Worm (Caenorhabditis elegans) whole organism, late embryonic: ENCODE measurements around the gene C44B7.5.

Experiments used
- K02D7.2 ChIP-seq: sonication (generic microtip); optimal IDR thresholded peaks from 2 replicates; lab custom pipeline; 2017; ENCODE audit warnings: mild to moderate bottlenecking, missing genetic modification characterization, missing compliant biosample characterization
- K09A11.1 ChIP-seq: sonication (generic microtip); optimal IDR thresholded peaks from 2 replicates; lab custom pipeline; 2017; ENCODE audit warnings: antibody characterized with exemption, mild to moderate bottlenecking, missing genetic modification characterization, missing compliant biosample characterization; ENCODE audit not compliant: insufficient read depth
- Y22D7AL.16 ChIP-seq: sonication (generic microtip); optimal IDR thresholded peaks from 2 replicates; lab custom pipeline; 2016; ENCODE audit warnings: missing genetic modification characterization, missing compliant biosample characterization
- ama-1 ChIP-seq: fragments of 150-350 bp; optimal IDR thresholded peaks from 2 replicates; lab custom pipeline; 2014
- ceh-14 ChIP-seq: sonication (generic microtip); optimal IDR thresholded peaks from 2 replicates; lab custom pipeline; 2016; ENCODE audit warnings: missing genotype, missing genetic modification characterization, missing compliant biosample characterization
- ceh-18 ChIP-seq: sonication (generic microtip); optimal IDR thresholded peaks from 2 replicates; lab custom pipeline; 2016; ENCODE audit warnings: missing genetic modification characterization, missing compliant biosample characterization
- ceh-2 ChIP-seq: sonication (generic microtip); optimal IDR thresholded peaks from 2 replicates; lab custom pipeline; 2016; ENCODE audit warnings: missing genotype, missing genetic modification characterization, missing compliant biosample characterization
- ceh-22 ChIP-seq: sonication (generic microtip); optimal IDR thresholded peaks from 2 replicates; lab custom pipeline; 2017; ENCODE audit warnings: missing biosample characterization, missing genetic modification characterization
- ceh-24 ChIP-seq: sonication (generic microtip); optimal IDR thresholded peaks from 2 replicates; lab custom pipeline; 2016; ENCODE audit warnings: mild to moderate bottlenecking, missing genetic modification characterization, missing compliant biosample characterization
- ceh-31 ChIP-seq: sonication (generic microtip); optimal IDR thresholded peaks from 2 replicates; lab custom pipeline; 2016; ENCODE audit warnings: missing genetic modification characterization, missing compliant biosample characterization
- ceh-34 ChIP-seq: sonication (generic microtip); optimal IDR thresholded peaks from 2 replicates; lab custom pipeline; 2016; ENCODE audit warnings: mild to moderate bottlenecking, missing genetic modification characterization, missing compliant biosample characterization
- ceh-48 ChIP-seq: sonication (generic microtip); optimal IDR thresholded peaks from 2 replicates; lab custom pipeline; 2016; ENCODE audit warnings: missing genetic modification characterization, inconsistent platforms, missing compliant biosample characterization
- ceh-6 ChIP-seq: fragments of 200-800 bp; sonication (Bioruptor generic); optimal IDR thresholded peaks from 2 replicates; lab custom pipeline; 2018; ENCODE audit warnings: mild to moderate bottlenecking, missing genetic modification characterization, missing compliant biosample characterization
- ceh-9 ChIP-seq: sonication (generic microtip); optimal IDR thresholded peaks from 2 replicates; lab custom pipeline; 2016; ENCODE audit warnings: mild to moderate bottlenecking, missing genetic modification characterization, inconsistent platforms, missing compliant biosample characterization
- dve-1 ChIP-seq: sonication (generic microtip); optimal IDR thresholded peaks from 2 replicates; lab custom pipeline; 2017; ENCODE audit warnings: antibody characterized with exemption, mild to moderate bottlenecking, missing genetic modification characterization, missing compliant biosample characterization
- elt-2 ChIP-seq: sonication (generic microtip); optimal IDR thresholded peaks from 2 replicates; lab custom pipeline; 2016; ENCODE audit warnings: missing genetic modification reagents, missing genetic modification characterization, missing compliant biosample characterization
- elt-4 ChIP-seq: sonication (generic microtip); optimal IDR thresholded peaks from 2 replicates; lab custom pipeline; 2016; ENCODE audit warnings: missing genetic modification characterization, missing compliant biosample characterization
- ets-4 ChIP-seq: sonication (generic microtip); optimal IDR thresholded peaks from 2 replicates; lab custom pipeline; 2016; ENCODE audit warnings: missing genetic modification characterization, missing compliant biosample characterization
- fax-1 ChIP-seq: sonication (generic microtip); optimal IDR thresholded peaks from 2 replicates; lab custom pipeline; 2016; ENCODE audit warnings: missing genotype, missing genetic modification characterization, missing compliant biosample characterization
- fkh-10 ChIP-seq: fragments of 150-350 bp; optimal IDR thresholded peaks from 2 replicates; lab custom pipeline; 2014; ENCODE audit warnings: missing biosample characterization, missing genetic modification reagents, missing genetic modification characterization
- hlh-15 ChIP-seq: sonication (generic microtip); optimal IDR thresholded peaks from 2 replicates; lab custom pipeline; 2016; ENCODE audit warnings: missing genetic modification characterization, missing compliant biosample characterization
- hlh-8 ChIP-seq: sonication (generic microtip); optimal IDR thresholded peaks from 2 replicates; lab custom pipeline; 2016; ENCODE audit warnings: missing genotype, missing genetic modification characterization, missing compliant biosample characterization
- lim-6 ChIP-seq: sonication (generic microtip); optimal IDR thresholded peaks from 2 replicates; lab custom pipeline; 2016; ENCODE audit warnings: missing genetic modification characterization, missing compliant biosample characterization
- madf-2 ChIP-seq: sonication (generic microtip); optimal IDR thresholded peaks from 2 replicates; lab custom pipeline; 2017; ENCODE audit warnings: missing genetic modification characterization, missing compliant biosample characterization
- nhr-232 ChIP-seq: sonication (generic microtip); optimal IDR thresholded peaks from 2 replicates; lab custom pipeline; 2016; ENCODE audit warnings: missing genetic modification characterization, missing compliant biosample characterization
- npax-4 ChIP-seq: sonication (generic microtip); optimal IDR thresholded peaks from 2 replicates; lab custom pipeline; 2016; ENCODE audit warnings: missing genetic modification characterization, missing compliant biosample characterization
- pag-3 ChIP-seq: sonication (generic microtip); optimal IDR thresholded peaks from 2 replicates; lab custom pipeline; 2016; ENCODE audit warnings: missing compliant biosample characterization, missing genetic modification characterization, borderline replicate concordance
- pat-9 ChIP-seq: fragments of 200-800 bp; sonication (Bioruptor generic); optimal IDR thresholded peaks from 2 replicates; lab custom pipeline; 2018; ENCODE audit warnings: mild to moderate bottlenecking, missing genetic modification characterization, moderate library complexity, missing compliant biosample characterization
- pax-1 ChIP-seq: fragments of 150-350 bp; optimal IDR thresholded peaks from 2 replicates; lab custom pipeline; 2014; ENCODE audit warnings: missing biosample characterization, missing genetic modification characterization
- pha-2 ChIP-seq: sonication (generic microtip); optimal IDR thresholded peaks from 2 replicates; lab custom pipeline; 2017; ENCODE audit warnings: mild to moderate bottlenecking, missing genetic modification characterization, missing compliant biosample characterization
- pha-4 ChIP-seq: fragments of 150-350 bp; optimal IDR thresholded peaks from 2 replicates; lab custom pipeline; 2018; ENCODE audit warnings: missing biosample characterization, missing genetic modification reagents, missing genetic modification characterization
- pqm-1 ChIP-seq: sonication (generic microtip); optimal IDR thresholded peaks from 2 replicates; lab custom pipeline; 2016; ENCODE audit warnings: missing genetic modification characterization, missing compliant biosample characterization
- sox-2 ChIP-seq: fragments of 200-800 bp; sonication (Bioruptor generic); IDR thresholded peaks from 2 replicates; pipeline ENCODE4 v1.3.6; 2022; ENCODE audit warnings: missing genetic modification reagents, missing genetic modification characterization, missing compliant biosample characterization
- tbx-2 ChIP-seq: sonication (generic microtip); optimal IDR thresholded peaks from 2 replicates; lab custom pipeline; 2016; ENCODE audit warnings: missing genetic modification characterization, missing compliant biosample characterization
- tbx-7 ChIP-seq: sonication (generic microtip); optimal IDR thresholded peaks from 2 replicates; lab custom pipeline; 2016; ENCODE audit warnings: missing genotype, missing genetic modification characterization, missing compliant biosample characterization
- unc-3 ChIP-seq, 2 experiments: fragments of 200-800 bp in 1 of 2; sonication (Bioruptor generic) in 1 of 2; sonication (generic microtip) in 1 of 2; conservative IDR thresholded peaks in 1 of 2; optimal IDR thresholded peaks in 1 of 2; 2 replicates each; pipeline versions ENCODE4 v1.3.6 to Lab custom; 2016 to 2022; ENCODE audit warnings: missing compliant biosample characterization in 2 of 2, missing genetic modification characterization in 2 of 2, missing genetic modification reagents in 1 of 2
- unc-55 ChIP-seq: sonication (generic microtip); optimal IDR thresholded peaks from 2 replicates; lab custom pipeline; 2017; ENCODE audit warnings: missing biosample characterization, missing genetic modification reagents, missing genetic modification characterization
- unc-86 ChIP-seq: sonication (generic microtip); optimal IDR thresholded peaks from 2 replicates; lab custom pipeline; 2016; ENCODE audit warnings: missing genetic modification characterization, missing compliant biosample characterization
- zip-5 ChIP-seq: sonication (generic microtip); optimal IDR thresholded peaks from 2 replicates; lab custom pipeline; 2016; ENCODE audit warnings: missing genetic modification characterization, missing compliant biosample characterization

The C44B7.5 gene

ce11 chrII:6888211-6888610, 15.8 kb upstream of the C44B7.5 start:
- TF ChIP-seq pha-2 (no peak), pat-9 (tag; lab: Kevin White, UChicago) (no peak), ceh-34 (tag; lab: Kevin White, UChicago) (no peak), pag-3 (tag; lab: Kevin White, UChicago) (no peak), ceh-14 (tag; lab: Kevin White, UChicago) (no peak), ceh-22 (tag; lab: Kevin White, UChicago) (no peak), npax-4 (tag; lab: Kevin White, UChicago) (no peak), unc-86 (tag; lab: Kevin White, UChicago) (no peak), pax-1 (tag; lab: Kevin White, UChicago) (no peak), hlh-8 (no peak), ceh-48 (tag; lab: Kevin White, UChicago) (no peak), dve-1 (tag; lab: Kevin White, UChicago) (no peak), fkh-10 (GFP tag; lab: Kevin White, UChicago) (no peak), nhr-232 (no peak), zip-5 (no peak), ceh-24 (tag; lab: Kevin White, UChicago) (no peak), hlh-15 (tag; lab: Kevin White, UChicago) (no peak), unc-55 (GFP tag; lab: Kevin White, UChicago) (no peak), ceh-6 (GFP tag; lab: Kevin White, UChicago) (no peak), tbx-7 (tag; lab: Kevin White, UChicago) (no peak)
- TF ChIP-seq, all 69 proteins: peak for 0

ce11 chrII:6887319-6888005, 15.1 kb upstream of the C44B7.5 start, which contains the start of gene pmp-2:
TSS of gene pmp-2 (minus strand) at chrII:6887805.
- TF ChIP-seq elt-2 (tag; lab: Kevin White, UChicago) (peak; percentile 42), lim-6 (tag; lab: Kevin White, UChicago) (no peak)

ce11 chrII:6884568-6884967, 12.2 kb upstream of the C44B7.5 start:
- TF ChIP-seq pha-4 (tag; lab: Kevin White, UChicago) (no peak), sox-2 (GFP tag; lab: Robert Waterston, UW) (no peak), ceh-18 (tag; lab: Kevin White, UChicago) (no peak), ceh-22 (tag; lab: Kevin White, UChicago) (no peak), ceh-9 (tag; lab: Kevin White, UChicago) (no peak), fkh-10 (GFP tag; lab: Kevin White, UChicago) (no peak), ets-4 (tag; lab: Kevin White, UChicago) (no peak), pqm-1 (tag; lab: Kevin White, UChicago) (no peak), fax-1 (tag; lab: Kevin White, UChicago) (no peak), K09A11.1 (tag; lab: Kevin White, UChicago) (no peak), unc-3 (GFP tag; conservative IDR thresholded peaks at IDR 0.05; lab: Robert Waterston, UW) (no peak), unc-3 (tag; optimal IDR thresholded peaks at IDR 0.05; lab: Kevin White, UChicago) (no peak), tbx-2 (no peak), pax-1 (tag; lab: Kevin White, UChicago) (no peak), ama-1 (no peak), elt-4 (no peak)

- no peak for TF ChIP-seq ceh-18 (tag; lab: Kevin White, UChicago)
- no peak for TF ChIP-seq unc-86 (tag; lab: Kevin White, UChicago)
- TF ChIP-seq ceh-31, result no peak
- TF ChIP-seq ceh-2 (tag; lab: Kevin White, UChicago), result no peak
- TF ChIP-seq Y22D7AL.16 (tag; lab: Kevin White, UChicago), result no peak
- TF ChIP-seq tbx-2, result no peak
- no peak for TF ChIP-seq ceh-24 (tag; lab: Kevin White, UChicago)
- TF ChIP-seq K02D7.2 (tag; lab: Kevin White, UChicago), result no peak
- no peak for TF ChIP-seq madf-2 (tag; lab: Kevin White, UChicago)
Measured at ce11 chrII:6883716-6884115, 11.3 kb upstream of the C44B7.5 start, which contains the start of gene pmp-1. TSS of gene pmp-1 (minus strand) at chrII:6883754.
